Fruit fly (Drosophila melanogaster): Measurements from ENCODE around the gene Gba1b.

The Gba1b gene

DNA sequence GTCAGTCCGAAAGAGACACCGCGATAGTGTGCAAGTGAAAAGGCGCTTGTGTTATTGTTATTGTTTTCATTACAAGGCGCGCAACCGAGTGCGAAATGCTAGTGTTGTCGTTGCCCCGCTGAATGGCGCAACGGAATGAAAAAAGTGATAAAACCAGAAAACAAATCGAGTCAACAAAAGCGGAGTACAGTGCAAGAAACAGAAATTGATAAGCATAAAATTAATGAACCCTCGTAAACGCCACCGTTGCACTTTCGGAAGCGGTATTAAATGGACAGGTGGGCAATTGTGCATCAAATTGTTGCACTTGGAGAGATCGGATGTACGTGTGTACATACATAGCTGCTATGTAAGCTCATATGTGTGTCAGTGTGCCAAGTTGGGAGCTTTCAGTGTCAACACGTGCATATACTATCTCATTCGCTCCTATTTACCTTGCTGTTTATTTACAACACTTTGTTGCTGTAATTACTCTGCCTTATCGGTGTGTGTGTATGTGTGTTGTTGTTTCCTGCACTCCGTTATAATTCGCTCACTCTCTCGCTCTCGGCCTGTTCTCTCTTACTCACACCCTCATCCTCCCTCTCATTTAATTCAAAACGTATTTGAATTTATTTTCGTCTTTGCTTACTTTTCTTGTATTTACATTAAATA lies 18.9 kb downstream of the Gba1b start (continued):
- TF ChIP-seq Side (GFP tag; optimal IDR thresholded peaks at IDR 0.05) (peak; percentile 49), Gug (GFP tag; IDR thresholded peaks at IDR 0.05) (no peak), twi (tag; optimal IDR thresholded peaks at IDR 0.05) (no peak), usp (GFP tag; optimal IDR thresholded peaks at IDR 0.05) (no peak), CG12071 (GFP tag; optimal IDR thresholded peaks at IDR 0.05) (peak; percentile 94), CG8089 (GFP tag; optimal IDR thresholded peaks at IDR 0.05) (no peak), CG7556 (GFP tag; optimal IDR thresholded peaks at IDR 0.05) (no peak), pb (GFP tag; optimal IDR thresholded peaks at IDR 0.05) (peak; percentile 73), CG30431 (GFP tag; optimal IDR thresholded peaks at IDR 0.05) (no peak), CG30020 (tag; optimal IDR thresholded peaks at IDR 0.05) (no peak), Dek (tag; optimal IDR thresholded peaks at IDR 0.05) (no peak), hbn (GFP tag; IDR thresholded peaks at IDR 0.05; ENCODE audit: partially characterized antibody) (no peak), CrebB (tag; optimal IDR thresholded peaks at IDR 0.05) (peak; percentile 48), Ravus (GFP tag; IDR thresholded peaks at IDR 0.05) (no peak), CG10267 (tag; optimal IDR thresholded peaks at IDR 0.05) (peak; percentile 11), CG10565 (GFP tag; optimal IDR thresholded peaks at IDR 0.05) (no peak), CG7357 (GFP tag; IDR thresholded peaks at IDR 0.05) (no peak), NK7.1 (GFP tag; optimal IDR thresholded peaks at IDR 0.05) (no peak), sc (optimal IDR thresholded peaks at IDR 0.05) (no peak), sc (GFP tag; optimal IDR thresholded peaks at IDR 0.05) (peak; percentile 43), Myb (GFP tag; optimal IDR thresholded peaks at IDR 0.05) (peak; percentile 22), CG3726 (GFP tag; IDR thresholded peaks at IDR 0.05) (peak; percentile 79; the same call in 2 of the 3 replicates), Fer3 (tag; optimal IDR thresholded peaks at IDR 0.05) (no peak), D19B (GFP tag; optimal IDR thresholded peaks at IDR 0.05) (no peak), al (GFP tag; IDR thresholded peaks at IDR 0.05) (no peak), Dbx (GFP tag; IDR thresholded peaks at IDR 0.05) (peak; percentile 78; the same call in 2 of the 3 replicates), slbo (GFP tag; IDR thresholded peaks at IDR 0.05) (no peak), MBD-R2 (GFP tag; IDR thresholded peaks at IDR 0.05) (no peak), eyg (GFP tag; optimal IDR thresholded peaks at IDR 0.05) (peak; percentile 75), HLH54F (GFP tag; optimal IDR thresholded peaks at IDR 0.05) (no peak), Lim3 (GFP tag; IDR thresholded peaks at IDR 0.05) (no peak), rib (GFP tag; IDR thresholded peaks at IDR 0.05) (peak; percentile 3; the same call in 1 of the 2 replicates), Elba2 (GFP tag; optimal IDR thresholded peaks at IDR 0.05) (no peak), caup (GFP tag; optimal IDR thresholded peaks at IDR 0.05; ENCODE audit: severe bottlenecking) (peak; percentile 27), CG7271 (tag; optimal IDR thresholded peaks at IDR 0.05) (no peak), odd (GFP tag; optimal IDR thresholded peaks at IDR 0.05) (peak; percentile 12), sna (GFP tag; IDR thresholded peaks at IDR 0.05; ENCODE audit: partially characterized antibody) (no peak), Stat92E (GFP tag; optimal IDR thresholded peaks at IDR 0.05) (peak in 1 of 3 experiments; percentile 47), sd (tag; optimal IDR thresholded peaks at IDR 0.05) (no peak), CG11093 (GFP tag; IDR thresholded peaks at IDR 0.05) (no peak), inv (GFP tag; IDR thresholded peaks at IDR 0.05; ENCODE audit: partially characterized antibody) (no peak), croc (GFP tag; conservative IDR thresholded peaks at IDR 0.05) (no peak; the same call in 2 of the 3 replicates), phol (tag; optimal IDR thresholded peaks at IDR 0.05) (no peak), pum (GFP tag; optimal IDR thresholded peaks at IDR 0.05) (peak; percentile 10), CG6813 (GFP tag; optimal IDR thresholded peaks at IDR 0.05) (peak; percentile 78), CG15514 (GFP tag; optimal IDR thresholded peaks at IDR 0.05) (peak; percentile 11), Tbp (GFP tag; optimal IDR thresholded peaks at IDR 0.05) (no peak), C15 (GFP tag; IDR thresholded peaks at IDR 0.05) (no peak), hkb (optimal IDR thresholded peaks at IDR 0.05) (no peak), hkb (GFP tag; IDR thresholded peaks at IDR 0.05) (peak; percentile 89), fd3F (GFP tag; optimal IDR thresholded peaks at IDR 0.05) (no peak)
